Worm (Caenorhabditis elegans) whole organism, mixed stage, embryonic: ENCODE data around the gene srd-42.

Experiments
- M03D4.4 ChIP-seq: sonication (generic microtip); optimal IDR thresholded peaks from 2 replicates; lab custom pipeline; 2017; ENCODE audit warnings: mild to moderate bottlenecking, missing genetic modification characterization, missing compliant biosample characterization
- bed-3 ChIP-seq: fragments of 200-800 bp; sonication (Bioruptor generic); optimal IDR thresholded peaks from 3 replicates; lab custom pipeline; 2018; ENCODE audit warnings: mild to moderate bottlenecking, missing genetic modification characterization, moderate library complexity, missing compliant biosample characterization
- blmp-1 ChIP-seq: fragments of 150-350 bp; optimal IDR thresholded peaks from 2 replicates; lab custom pipeline; 2014; ENCODE audit warnings: missing biosample characterization, missing genetic modification characterization
- ceh-43 ChIP-seq: fragments of 200-800 bp; sonication (Bioruptor generic); optimal IDR thresholded peaks from 2 replicates; lab custom pipeline; 2018; ENCODE audit warnings: mild to moderate bottlenecking, missing genetic modification characterization, moderate library complexity, missing compliant biosample characterization
- ceh-83 ChIP-seq: fragments of 200-800 bp; sonication (Bioruptor generic); optimal IDR thresholded peaks from 2 replicates; lab custom pipeline; 2018; ENCODE audit warnings: mild to moderate bottlenecking, missing genetic modification characterization, missing compliant biosample characterization
- ces-1 ChIP-seq: fragments of 150-350 bp; optimal IDR thresholded peaks from 2 replicates; lab custom pipeline; 2014; ENCODE audit warnings: missing biosample characterization, missing genetic modification reagents, missing genetic modification characterization
- drap-1 ChIP-seq: fragments of 200-800 bp; sonication (Bioruptor generic); optimal IDR thresholded peaks from 3 replicates; lab custom pipeline; 2018; ENCODE audit warnings: mild to moderate bottlenecking, missing genetic modification characterization, missing compliant biosample characterization
- elt-1 ChIP-seq: sonication (generic microtip); optimal IDR thresholded peaks from 2 replicates; lab custom pipeline; 2017; ENCODE audit warnings: missing genetic modification characterization, mild to moderate bottlenecking, missing compliant biosample characterization, antibody characterized with exemption, moderate library complexity, borderline replicate concordance; ENCODE audit not compliant: insufficient read depth
- flh-1 ChIP-seq: fragments of 200-800 bp; sonication (Bioruptor generic); optimal IDR thresholded peaks from 2 replicates; lab custom pipeline; 2018; ENCODE audit warnings: mild to moderate bottlenecking, missing genetic modification characterization, moderate library complexity, missing compliant biosample characterization
- ham-2 ChIP-seq: fragments of 200-800 bp; sonication (Bioruptor generic); optimal IDR thresholded peaks from 2 replicates; lab custom pipeline; 2018; ENCODE audit warnings: mild to moderate bottlenecking, missing genetic modification characterization, missing compliant biosample characterization
- hlh-1 ChIP-seq: fragments of 150-350 bp; optimal IDR thresholded peaks from 2 replicates; lab custom pipeline; 2014; ENCODE audit warnings: missing biosample characterization, missing genetic modification reagents, missing genetic modification characterization
- lin-13 ChIP-seq: fragments of 150-350 bp; optimal IDR thresholded peaks from 2 replicates; lab custom pipeline; 2014; ENCODE audit warnings: missing biosample characterization, missing genetic modification characterization
- lin-32 ChIP-seq: fragments of 200-800 bp; sonication (Bioruptor generic); optimal IDR thresholded peaks from 2 replicates; lab custom pipeline; 2018; ENCODE audit warnings: mild to moderate bottlenecking, missing genetic modification characterization, missing compliant biosample characterization
- mab-5 ChIP-seq: fragments of 150-350 bp; optimal IDR thresholded peaks from 2 replicates; lab custom pipeline; 2014; ENCODE audit warnings: missing biosample characterization, missing genetic modification characterization
- mep-1 ChIP-seq: fragments of 150-350 bp; optimal IDR thresholded peaks from 2 replicates; lab custom pipeline; 2017; ENCODE audit warnings: missing biosample characterization, missing genetic modification reagents, missing genetic modification characterization, inconsistent platforms
- mls-2 ChIP-seq: sonication (generic microtip); optimal IDR thresholded peaks from 2 replicates; lab custom pipeline; 2016; ENCODE audit warnings: mild to moderate bottlenecking, missing genetic modification characterization, moderate library complexity, missing compliant biosample characterization
- nhr-12 ChIP-seq: fragments of 150-350 bp; optimal IDR thresholded peaks from 2 replicates; lab custom pipeline; 2014; ENCODE audit warnings: missing biosample characterization, missing genetic modification characterization
- nhr-2 ChIP-seq: fragments of 150-350 bp; optimal IDR thresholded peaks from 2 replicates; lab custom pipeline; 2014; ENCODE audit warnings: missing biosample characterization, missing genetic modification characterization
- nhr-237 ChIP-seq: fragments of 150-350 bp; optimal IDR thresholded peaks from 2 replicates; lab custom pipeline; 2014; ENCODE audit warnings: missing biosample characterization, missing genetic modification characterization
- nhr-28 ChIP-seq: fragments of 150-350 bp; optimal IDR thresholded peaks from 2 replicates; lab custom pipeline; 2014; ENCODE audit warnings: missing biosample characterization, missing genetic modification characterization
- nhr-76 ChIP-seq: sonication (generic microtip); optimal IDR thresholded peaks from 2 replicates; lab custom pipeline; 2017; ENCODE audit warnings: missing biosample characterization, missing genetic modification characterization
- pha-4 ChIP-seq: fragments of 150-350 bp; optimal IDR thresholded peaks from 2 replicates; lab custom pipeline; 2018; ENCODE audit warnings: missing biosample characterization, missing genetic modification reagents, missing genetic modification characterization
- sem-2 ChIP-seq: fragments of 200-800 bp; sonication (Bioruptor generic); optimal IDR thresholded peaks from 2 replicates; lab custom pipeline; 2018; ENCODE audit warnings: mild to moderate bottlenecking, missing genetic modification characterization, missing compliant biosample characterization
- snpc-4 ChIP-seq: fragments of 150-350 bp; optimal IDR thresholded peaks from 2 replicates; lab custom pipeline; 2014; ENCODE audit warnings: missing biosample characterization, missing genetic modification characterization
- sptf-1 ChIP-seq: sonication (generic microtip); optimal IDR thresholded peaks from 2 replicates; lab custom pipeline; 2017; ENCODE audit warnings: mild to moderate bottlenecking, missing genetic modification characterization, moderate library complexity, missing compliant biosample characterization
- tbx-8 ChIP-seq: fragments of 200-800 bp; sonication (Bioruptor generic); optimal IDR thresholded peaks from 2 replicates; lab custom pipeline; 2018; ENCODE audit warnings: mild to moderate bottlenecking, missing genetic modification characterization, moderate library complexity, missing compliant biosample characterization
- unc-120 ChIP-seq: sonication (generic microtip); optimal IDR thresholded peaks from 2 replicates; lab custom pipeline; 2017; ENCODE audit warnings: missing genetic modification characterization, missing compliant biosample characterization; ENCODE audit not compliant: poor library complexity, severe bottlenecking
- unc-39 ChIP-seq: fragments of 150-350 bp; optimal IDR thresholded peaks from 2 replicates; lab custom pipeline; 2014; ENCODE audit warnings: missing biosample characterization, missing genetic modification characterization
- unc-62 ChIP-seq: fragments of 150-350 bp; optimal IDR thresholded peaks from 2 replicates; lab custom pipeline; 2014; ENCODE audit warnings: missing biosample characterization, missing genetic modification reagents, missing genetic modification characterization
- zip-8 ChIP-seq: fragments of 150-350 bp; optimal IDR thresholded peaks from 2 replicates; lab custom pipeline; 2014; ENCODE audit warnings: missing biosample characterization, missing genetic modification characterization
- ztf-11 ChIP-seq: fragments of 150-350 bp; optimal IDR thresholded peaks from 2 replicates; lab custom pipeline; 2014; ENCODE audit warnings: missing biosample characterization, missing genetic modification characterization

srd-42 gene

DNA sequence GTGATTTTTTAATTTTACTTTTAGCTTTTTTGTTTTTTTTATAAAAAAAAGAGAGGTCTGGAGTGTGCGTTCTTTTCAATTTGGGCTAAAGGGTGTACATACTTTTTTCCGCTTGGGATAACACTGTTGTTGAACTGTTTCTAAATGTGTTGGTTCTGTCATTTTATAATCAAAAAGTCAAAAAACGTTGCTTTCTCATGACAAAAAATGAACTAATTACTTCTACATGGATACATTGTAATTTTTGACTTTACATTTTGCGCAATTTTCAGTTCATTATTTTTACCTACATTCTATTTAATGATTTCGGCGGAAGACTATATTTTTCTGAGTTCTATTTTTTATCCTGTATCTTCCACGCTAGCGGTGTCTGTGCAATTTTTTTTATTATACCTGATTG is 11.8 kb downstream of the srd-42 start, which contains the start of gene srd-38:
Gene srd-38, plus strand, starts transcription at position 301 of the 400 bp plus-strand sequence.
- TF ChIP-seq zip-8 (tag; lab: Kevin White, UChicago) (no peak), nhr-237 (tag; lab: Kevin White, UChicago) (no peak), unc-62 (GFP tag; lab: Kevin White, UChicago) (no peak), ztf-11 (tag; lab: Kevin White, UChicago) (no peak), nhr-76 (tag; lab: Kevin White, UChicago) (no peak), mep-1 (tag; lab: Kevin White, UChicago) (no peak), nhr-12 (tag; lab: Kevin White, UChicago) (no peak), sptf-1 (no peak), tbx-8 (no peak), nhr-2 (tag; lab: Kevin White, UChicago) (no peak), unc-39 (no peak), ceh-83 (GFP tag; lab: Kevin White, UChicago) (no peak), flh-1 (GFP tag; lab: Kevin White, UChicago) (no peak), lin-32 (GFP tag; lab: Kevin White, UChicago) (no peak), blmp-1 (no peak), mls-2 (tag; lab: Kevin White, UChicago) (no peak), M03D4.4 (tag; lab: Kevin White, UChicago) (no peak), bed-3 (GFP tag; lab: Kevin White, UChicago) (no peak), unc-120 (tag; lab: Kevin White, UChicago) (no peak)

DNA sequence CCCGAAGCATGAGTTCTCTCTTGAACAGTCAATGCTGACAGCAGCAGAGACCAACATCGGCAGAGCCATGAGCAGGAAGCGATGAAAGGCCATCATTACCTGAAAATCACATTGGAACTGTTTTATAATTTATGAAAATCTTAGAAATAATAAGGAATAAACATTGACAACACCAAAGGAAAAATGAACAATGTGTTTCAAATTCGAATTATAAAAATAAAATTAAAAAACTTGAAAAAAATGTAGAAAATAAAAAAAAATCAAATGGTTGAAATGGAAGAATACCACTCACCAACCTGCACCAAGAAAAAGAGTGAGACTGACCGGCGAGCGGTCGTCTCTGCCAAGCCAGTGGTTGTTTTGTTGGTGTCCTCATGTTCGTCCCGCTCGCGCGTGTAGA is 12.7 kb downstream of the srd-42 start, which contains the start of gene R04D3.3:
Gene R04D3.3, minus strand, starts transcription at position 101 of the 400 bp plus-strand sequence.
- TF ChIP-seq hlh-1 (tag; lab: Kevin White, UChicago): no peak
- no peak for TF ChIP-seq sptf-1
- TF ChIP-seq nhr-237 (tag; lab: Kevin White, UChicago): no peak
- TF ChIP-seq drap-1: no peak
- TF ChIP-seq zip-8 (tag; lab: Kevin White, UChicago): no peak
- TF ChIP-seq snpc-4 (tag; lab: Kevin White, UChicago): no peak
- TF ChIP-seq ceh-43 (GFP tag; lab: Kevin White, UChicago): no peak
- no peak for TF ChIP-seq pha-4 (tag; lab: Kevin White, UChicago)
- TF ChIP-seq nhr-28: no peak
- TF ChIP-seq ham-2 (GFP tag; lab: Kevin White, UChicago): no peak
- TF ChIP-seq ztf-11 (tag; lab: Kevin White, UChicago): no peak
- no peak for TF ChIP-seq blmp-1
- no peak for TF ChIP-seq mab-5
- TF ChIP-seq, all 35 proteins: peak for 0

DNA sequence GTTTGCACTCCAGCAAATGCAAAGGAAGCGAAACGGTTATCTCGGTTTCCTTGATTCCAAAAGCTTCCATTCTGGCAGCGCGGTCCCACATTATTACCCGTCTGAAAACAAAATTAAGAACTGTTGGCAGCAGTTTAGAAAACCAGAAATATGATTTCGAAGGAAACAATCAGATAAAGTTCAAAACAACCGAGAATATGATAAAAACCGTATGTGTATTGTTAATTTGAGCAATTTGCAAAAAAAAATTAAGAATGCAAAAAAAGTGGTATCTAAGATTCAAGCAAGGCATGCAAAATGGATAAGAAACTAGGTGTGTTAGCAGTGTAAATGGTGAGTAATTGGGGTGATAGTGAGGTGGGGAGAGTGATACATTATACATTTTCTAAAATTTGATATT is 14.5 kb downstream of the srd-42 start, which contains the start of gene R04D3.4:
Gene R04D3.4, minus strand, starts transcription at position 101 of the 400 bp plus-strand sequence.
- TF ChIP-seq pha-4 (tag; lab: Kevin White, UChicago) (no peak), hlh-1 (tag; lab: Kevin White, UChicago) (no peak), lin-13 (no peak)

DNA sequence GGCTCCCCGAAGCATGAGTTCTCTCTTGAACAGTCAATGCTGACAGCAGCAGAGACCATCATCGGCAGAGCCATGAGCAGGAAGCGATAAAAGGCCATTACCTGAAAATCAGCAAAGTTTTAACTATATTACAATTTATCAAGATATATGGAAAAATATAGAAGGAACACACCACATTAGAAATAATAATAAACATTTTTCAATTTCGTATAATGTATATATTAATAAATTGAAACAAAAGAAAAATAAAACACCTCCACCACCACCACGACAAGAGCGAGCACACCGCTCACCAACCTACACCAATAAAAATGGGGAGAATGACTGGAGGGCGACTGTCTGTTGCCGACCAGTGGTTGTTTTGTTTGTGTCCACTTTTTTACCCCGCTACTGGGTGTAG is 16.7 kb downstream of the srd-42 start, which contains the start of gene R04D3.2:
Gene R04D3.2, minus strand, starts transcription at position 101 of the 400 bp plus-strand sequence.
- TF ChIP-seq ceh-43 (GFP tag; lab: Kevin White, UChicago) (no peak), elt-1 (tag; lab: Kevin White, UChicago) (no peak), mep-1 (tag; lab: Kevin White, UChicago) (no peak), zip-8 (tag; lab: Kevin White, UChicago) (no peak), flh-1 (GFP tag; lab: Kevin White, UChicago) (no peak), drap-1 (no peak), sptf-1 (no peak), nhr-2 (tag; lab: Kevin White, UChicago) (no peak), ces-1 (GFP tag; lab: Kevin White, UChicago) (no peak), M03D4.4 (tag; lab: Kevin White, UChicago) (no peak), nhr-237 (tag; lab: Kevin White, UChicago) (no peak), nhr-76 (tag; lab: Kevin White, UChicago) (no peak), blmp-1 (no peak), lin-13 (no peak), snpc-4 (tag; lab: Kevin White, UChicago) (no peak), ham-2 (GFP tag; lab: Kevin White, UChicago) (no peak), unc-120 (tag; lab: Kevin White, UChicago) (no peak)

DNA sequence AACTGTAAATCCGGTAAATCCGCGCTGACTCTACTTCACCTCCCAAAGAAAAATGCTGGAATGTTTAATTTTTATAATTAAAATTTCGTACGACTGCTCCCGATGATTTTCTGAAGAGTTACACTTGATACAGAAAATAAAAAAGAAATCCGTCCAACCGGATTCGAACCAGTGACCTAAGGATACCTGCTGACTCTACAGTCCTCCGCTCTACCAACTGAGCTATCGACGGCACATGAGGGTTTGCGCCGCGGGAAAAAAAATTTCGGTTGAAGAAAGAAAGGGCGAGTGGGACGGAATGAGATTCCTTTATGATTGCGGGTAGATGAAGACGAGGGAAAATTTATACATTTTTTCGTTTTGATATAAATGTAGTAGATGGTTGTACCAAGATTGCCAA is 18.6 kb downstream of the srd-42 start:
- no peak for TF ChIP-seq drap-1
- no peak for TF ChIP-seq blmp-1
- TF ChIP-seq pha-4 (tag; lab: Kevin White, UChicago): no peak
- no peak for TF ChIP-seq mab-5
- TF ChIP-seq snpc-4 (tag; lab: Kevin White, UChicago): no peak
- TF ChIP-seq nhr-12 (tag; lab: Kevin White, UChicago): no peak
- TF ChIP-seq nhr-2 (tag; lab: Kevin White, UChicago): no peak
- no peak for TF ChIP-seq flh-1 (GFP tag; lab: Kevin White, UChicago)
- no peak for TF ChIP-seq sem-2 (GFP tag; lab: Kevin White, UChicago)
